Worm (Caenorhabditis elegans) whole organism, early embryonic: ENCODE results near the gene stdh-3.

Experiments
- pes-1 ChIP-seq: fragments of 200-800 bp; sonication (Bioruptor generic); IDR thresholded peaks from 2 replicates; pipeline ENCODE4 v1.3.6; 2022; ENCODE audit warnings: missing genetic modification reagents, missing genetic modification characterization, missing compliant biosample characterization
- sea-1 ChIP-seq: fragments of 200-800 bp; sonication (Bioruptor generic); conservative IDR thresholded peaks from 2 replicates; pipeline ENCODE4 v1.3.6; 2022; ENCODE audit warnings: missing genetic modification characterization, missing compliant biosample characterization

DNA sequence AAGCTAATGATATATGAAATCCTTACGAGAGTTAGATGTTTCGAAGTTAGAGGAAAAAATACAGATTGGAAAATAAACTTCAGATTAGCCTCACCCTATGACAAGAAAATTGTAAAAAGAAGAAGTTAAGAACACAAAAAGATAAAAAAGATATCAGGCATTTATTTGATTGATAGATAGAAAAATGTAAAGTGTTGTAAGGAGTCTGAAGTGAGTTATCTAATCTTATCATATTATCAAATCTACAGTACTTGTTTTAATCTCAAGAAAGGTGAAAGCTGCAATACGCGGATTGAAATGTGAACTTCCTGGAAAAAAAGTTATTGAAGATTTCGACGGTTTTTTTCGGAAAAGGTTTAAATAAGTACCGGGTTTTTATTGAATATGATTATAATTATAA lies 31.0 kb downstream of the stdh-3 start:
- no peak for TF ChIP-seq sea-1
- TF ChIP-seq pes-1, result no peak
